Worm (Caenorhabditis elegans) whole organism, L1 larva: ENCODE measurements around the gene ubc-26.
A peak's percentile ranks its signal among the peaks of the same experiment; 100 is the strongest.

Experiments
- dpl-1 ChIP-seq, 3 experiments: fragments of 150-350 bp in 2 of 3; sonication (generic microtip) in 1 of 3; optimal IDR thresholded peaks; 2 replicates each; lab custom pipeline; 2014 to 2017; ENCODE audit warnings: missing biosample characterization in 3 of 3, missing genetic modification characterization in 3 of 3, missing genetic modification reagents in 3 of 3
- jun-1 ChIP-seq: fragments of 150-350 bp; optimal IDR thresholded peaks from 2 replicates; lab custom pipeline; 2014; ENCODE audit warnings: missing biosample characterization, missing genetic modification reagents, missing genetic modification characterization
- lin-14 ChIP-seq: fragments of 200-800 bp; sonication (Bioruptor generic); optimal IDR thresholded peaks from 2 replicates; lab custom pipeline; 2018; ENCODE audit warnings: mild to moderate bottlenecking, missing genetic modification characterization, moderate library complexity, missing compliant biosample characterization
- nhr-20 ChIP-seq: sonication (generic microtip); optimal IDR thresholded peaks from 2 replicates; lab custom pipeline; 2016; ENCODE audit warnings: mild to moderate bottlenecking, missing genetic modification characterization, missing compliant biosample characterization
- nhr-28 ChIP-seq: fragments of 150-350 bp; optimal IDR thresholded peaks from 2 replicates; lab custom pipeline; 2014; ENCODE audit warnings: missing biosample characterization, missing genetic modification characterization
- nhr-77 ChIP-seq: fragments of 150-350 bp; optimal IDR thresholded peaks from 2 replicates; lab custom pipeline; 2014; ENCODE audit warnings: missing biosample characterization, missing genetic modification characterization
- snpc-4 ChIP-seq: fragments of 150-350 bp; optimal IDR thresholded peaks from 2 replicates; lab custom pipeline; 2014; ENCODE audit warnings: missing biosample characterization, missing genetic modification characterization

DNA sequence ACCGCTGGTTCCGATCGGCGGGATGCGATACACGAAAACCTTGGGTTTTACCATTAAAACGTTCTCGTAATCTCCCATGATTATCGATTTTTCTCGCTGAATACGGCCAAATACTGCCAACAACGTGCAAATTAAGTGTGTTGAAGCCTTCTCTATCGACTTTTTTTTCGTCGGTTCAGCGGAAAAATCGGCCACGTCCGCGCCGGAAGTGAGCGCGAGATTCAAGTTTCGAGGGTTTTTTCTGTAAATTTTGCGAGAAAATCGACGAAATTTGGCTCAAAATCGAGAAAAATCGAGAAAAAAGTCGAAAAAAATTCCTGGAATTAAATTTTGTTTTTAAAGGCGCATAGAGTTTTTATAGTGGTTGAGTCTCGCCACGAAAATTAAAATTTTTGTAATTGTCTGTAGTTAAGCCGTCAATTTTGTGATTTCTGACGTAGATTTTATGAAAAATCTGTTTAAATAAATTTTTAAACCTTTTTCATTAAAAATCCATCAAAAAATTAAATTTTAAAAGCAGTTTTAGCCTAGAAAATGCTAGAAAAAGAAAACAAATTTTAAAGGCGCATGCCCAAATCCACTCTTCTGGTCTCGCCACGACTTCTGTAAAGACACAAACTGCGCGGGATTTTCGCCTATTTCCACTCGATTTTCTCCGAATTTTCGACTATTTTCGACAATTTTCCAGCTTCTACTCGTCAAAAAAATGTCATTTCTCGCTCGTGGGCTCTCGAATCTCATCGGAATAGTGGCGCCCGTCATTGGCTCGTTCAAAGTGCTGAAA, 19.1 kb upstream of the ubc-26 start, which contains the start of the genes ncap-1 and Y110A2AR.1:
- TF ChIP-seq dpl-1 (GFP tag; optimal IDR thresholded peaks at IDR 0.05; lab: Kevin White, UChicago) (peak; percentile 49 to 83 (median 74)), lin-14 (GFP tag; lab: Kevin White, UChicago) (no peak), nhr-77 (no peak), jun-1 (tag; lab: Kevin White, UChicago) (no peak), snpc-4 (no peak), nhr-20 (tag; lab: Kevin White, UChicago) (no peak), nhr-28 (tag; lab: Kevin White, UChicago) (no peak)
